Fruit fly (Drosophila melanogaster) whole organism, embryonic: ENCODE data around the gene Cep135.

Source experiments
- CG1024 ChIP-seq: fragments of 200-800 bp; sonication (Bioruptor generic); IDR thresholded peaks from 2 replicates; pipeline ENCODE4 v1.3.6; 2022; ENCODE audit warnings: missing biosample characterization, missing genetic modification characterization
- CG10267 ChIP-seq: fragments of 200-800 bp; sonication (Bioruptor generic); optimal IDR thresholded peaks from 2 replicates; lab custom pipeline; 2018; ENCODE audit warnings: missing biosample characterization, mild to moderate bottlenecking, missing genetic modification characterization, moderate library complexity
- CG10431 ChIP-seq: fragments of 200-800 bp; sonication (Bioruptor generic); optimal IDR thresholded peaks from 3 replicates; lab custom pipeline; 2018; ENCODE audit warnings: missing biosample characterization, mild to moderate bottlenecking, missing genetic modification characterization
- CG11085 ChIP-seq: fragments of 200-800 bp; sonication (Bioruptor generic); IDR thresholded peaks from 2 replicates; pipeline ENCODE4 v1.3.6; 2022; ENCODE audit warnings: missing biosample characterization, missing genetic modification characterization
- CG11093 ChIP-seq: fragments of 200-800 bp; sonication (Bioruptor generic); IDR thresholded peaks from 3 replicates; pipeline ENCODE4 v1.3.6; 2022; ENCODE audit warnings: missing biosample characterization, missing genetic modification characterization
- CG12155 ChIP-seq: fragments of 200-800 bp; sonication (Bioruptor generic); optimal IDR thresholded peaks from 3 replicates; lab custom pipeline; 2016; ENCODE audit warnings: missing biosample characterization, missing genetic modification characterization
- CG12744 ChIP-seq: fragments of 200-800 bp; sonication (Bioruptor generic); optimal IDR thresholded peaks from 2 replicates; lab custom pipeline; 2016; ENCODE audit warnings: missing biosample characterization, missing genetic modification characterization
- CG14965 ChIP-seq: fragments of 200-800 bp; sonication (Bioruptor generic); optimal IDR thresholded peaks from 2 replicates; lab custom pipeline; 2016; ENCODE audit warnings: missing biosample characterization, missing genetic modification characterization, borderline replicate concordance
- CG1529 ChIP-seq: fragments of 200-800 bp; sonication (Bioruptor generic); optimal IDR thresholded peaks from 3 replicates; lab custom pipeline; 2018; ENCODE audit warnings: missing biosample characterization, missing genetic modification characterization
- CG15514 ChIP-seq: fragments of 200-800 bp; sonication (Bioruptor generic); optimal IDR thresholded peaks from 3 replicates; lab custom pipeline; 2017; ENCODE audit warnings: missing biosample characterization, missing genetic modification characterization, mild to moderate bottlenecking, moderate library complexity, missing genetic modification reagents
- CG1602 ChIP-seq: fragments of 200-800 bp; sonication (Bioruptor generic); optimal IDR thresholded peaks from 3 replicates; lab custom pipeline; 2016; ENCODE audit warnings: missing biosample characterization, missing genetic modification characterization
- CG16815 ChIP-seq: fragments of 200-800 bp; sonication (Bioruptor generic); optimal IDR thresholded peaks from 3 replicates; lab custom pipeline; 2017; ENCODE audit warnings: missing biosample characterization, mild to moderate bottlenecking, missing genetic modification characterization
- CG17385 ChIP-seq: fragments of 200-800 bp; sonication (Bioruptor generic); optimal IDR thresholded peaks from 3 replicates; lab custom pipeline; 2018; ENCODE audit warnings: missing biosample characterization, mild to moderate bottlenecking, missing genetic modification characterization
- CG17612 ChIP-seq: fragments of 200-800 bp; sonication (Bioruptor generic); IDR thresholded peaks from 2 replicates; pipeline ENCODE4 v1.3.6; 2022; ENCODE audit warnings: missing biosample characterization, missing genetic modification characterization
- CG30020 ChIP-seq: fragments of 200-800 bp; optimal IDR thresholded peaks from 2 replicates; lab custom pipeline; 2019; ENCODE audit warnings: missing biosample characterization, mild to moderate bottlenecking, missing genetic modification characterization, moderate library complexity
- CG32532 ChIP-seq: fragments of 200-800 bp; sonication (Bioruptor generic); IDR thresholded peaks from 2 replicates; pipeline ENCODE4 v1.3.6; 2022; ENCODE audit warnings: missing biosample characterization, missing genetic modification characterization
- CG4360 ChIP-seq: fragments of 200-800 bp; sonication (Bioruptor generic); IDR thresholded peaks from 2 replicates; pipeline ENCODE4 v1.3.6; 2022; ENCODE audit warnings: missing biosample characterization, missing genetic modification characterization
- CG6254 ChIP-seq: fragments of 200-800 bp; sonication (Bioruptor generic); optimal IDR thresholded peaks from 3 replicates; lab custom pipeline; 2017; ENCODE audit warnings: mild to moderate bottlenecking, missing biosample characterization, missing genetic modification reagents, missing genetic modification characterization
- CG6854 ChIP-seq: fragments of 200-800 bp; sonication (Bioruptor generic); optimal IDR thresholded peaks from 3 replicates; lab custom pipeline; 2017; ENCODE audit warnings: missing biosample characterization, mild to moderate bottlenecking, missing genetic modification characterization
- CG8089 ChIP-seq: fragments of 200-800 bp; sonication (Bioruptor generic); optimal IDR thresholded peaks from 3 replicates; lab custom pipeline; 2016; ENCODE audit warnings: missing biosample characterization, missing genetic modification characterization
- CG9817 ChIP-seq: fragments of 200-800 bp; sonication (Bioruptor generic); optimal IDR thresholded peaks from 2 replicates; lab custom pipeline; 2018; ENCODE audit warnings: missing biosample characterization, mild to moderate bottlenecking, missing genetic modification characterization, moderate library complexity
- CTCF ChIP-seq: fragments of 200-800 bp; sonication (Bioruptor generic); optimal IDR thresholded peaks from 2 replicates; lab custom pipeline; 2017; ENCODE audit warnings: missing biosample characterization, mild to moderate bottlenecking, missing genetic modification characterization, moderate library complexity
- Dp ChIP-seq: fragments of 200-800 bp; sonication (Bioruptor generic); optimal IDR thresholded peaks from 2 replicates; lab custom pipeline; 2018; ENCODE audit warnings: missing biosample characterization, mild to moderate bottlenecking, missing genetic modification characterization, moderate library complexity
- ERR ChIP-seq: fragments of 200-800 bp; sonication (Bioruptor generic); optimal IDR thresholded peaks from 2 replicates; lab custom pipeline; 2016; ENCODE audit warnings: missing biosample characterization, missing genetic modification characterization
- Gug ChIP-seq: fragments of 200-800 bp; sonication (Bioruptor generic); IDR thresholded peaks from 4 replicates; pipeline ENCODE4 v1.3.6; 2022; ENCODE audit warnings: missing biosample characterization, missing genetic modification characterization
- HLH3B ChIP-seq: fragments of 200-800 bp; sonication (Bioruptor generic); IDR thresholded peaks from 2 replicates; pipeline ENCODE4 v1.3.6; 2022; ENCODE audit warnings: missing biosample characterization, missing genetic modification characterization
- Max ChIP-seq: fragments of 200-800 bp; sonication (Bioruptor generic); optimal IDR thresholded peaks from 2 replicates; lab custom pipeline; 2016; ENCODE audit warnings: missing biosample characterization, mild to moderate bottlenecking, missing genetic modification characterization
- Pdp1 ChIP-seq, 2 experiments: fragments of 200-800 bp; sonication (Bioruptor generic); optimal IDR thresholded peaks; 3 replicates each; lab custom pipeline; 2016; ENCODE audit warnings: missing biosample characterization in 2 of 2, missing genetic modification characterization in 2 of 2, mild to moderate bottlenecking in 1 of 2, moderate library complexity in 1 of 2
- Ravus ChIP-seq: fragments of 200-800 bp; sonication (Bioruptor generic); IDR thresholded peaks from 2 replicates; pipeline ENCODE4 v1.3.6; 2022; ENCODE audit warnings: missing biosample characterization, missing genetic modification characterization
- Sry-β ChIP-seq: fragments of 200-800 bp; sonication (Bioruptor generic); optimal IDR thresholded peaks from 2 replicates; lab custom pipeline; 2018; ENCODE audit warnings: missing biosample characterization, mild to moderate bottlenecking, missing genetic modification characterization, moderate library complexity
- Usf ChIP-seq: fragments of 200-800 bp; sonication (Bioruptor generic); optimal IDR thresholded peaks from 2 replicates; lab custom pipeline; 2017; ENCODE audit warnings: missing genotype, missing biosample characterization, missing genetic modification characterization
- ato ChIP-seq: fragments of 200-800 bp; sonication (Bioruptor generic); IDR thresholded peaks from 2 replicates; pipeline ENCODE4 v1.3.6; 2022; ENCODE audit warnings: missing biosample characterization, missing genetic modification characterization; ENCODE audit not compliant: partially characterized antibody
- chinmo ChIP-seq: fragments of 200-800 bp; sonication (Bioruptor generic); IDR thresholded peaks from 4 replicates; pipeline ENCODE4 v1.3.6; 2022; ENCODE audit warnings: missing biosample characterization, missing genetic modification characterization; ENCODE audit not compliant: partially characterized antibody
- crc ChIP-seq: fragments of 200-800 bp; sonication (Bioruptor generic); optimal IDR thresholded peaks from 2 replicates; lab custom pipeline; 2016; ENCODE audit warnings: missing biosample characterization, missing genetic modification characterization
- danr ChIP-seq: fragments of 200-800 bp; sonication (Bioruptor generic); IDR thresholded peaks from 2 replicates; pipeline ENCODE4 v1.3.6; 2022; ENCODE audit warnings: missing biosample characterization, missing genetic modification characterization
- dimm ChIP-seq: fragments of 200-800 bp; sonication (Bioruptor generic); IDR thresholded peaks from 2 replicates; pipeline ENCODE4 v1.3.6; 2022; ENCODE audit warnings: missing biosample characterization, missing genetic modification characterization
- disco-r ChIP-seq: fragments of 200-800 bp; sonication (Bioruptor generic); optimal IDR thresholded peaks from 2 replicates; lab custom pipeline; 2016; ENCODE audit warnings: missing biosample characterization, missing genetic modification characterization
- fu2 ChIP-seq: fragments of 200-800 bp; sonication (Bioruptor generic); optimal IDR thresholded peaks from 2 replicates; lab custom pipeline; 2016; ENCODE audit warnings: missing biosample characterization, missing genetic modification characterization
- gce ChIP-seq: fragments of 200-800 bp; sonication (Bioruptor generic); IDR thresholded peaks from 3 replicates; pipeline ENCODE4 v1.3.6; 2022; ENCODE audit warnings: missing biosample characterization, missing genetic modification characterization
- jing ChIP-seq: fragments of 200-800 bp; sonication (Bioruptor generic); optimal IDR thresholded peaks from 2 replicates; lab custom pipeline; 2018; ENCODE audit warnings: missing biosample characterization, mild to moderate bottlenecking, missing genetic modification characterization
- lilli ChIP-seq: fragments of 200-800 bp; sonication (Bioruptor generic); optimal IDR thresholded peaks from 3 replicates; lab custom pipeline; 2016; ENCODE audit warnings: missing biosample characterization, missing genetic modification characterization
- nau ChIP-seq: fragments of 200-800 bp; sonication (Bioruptor generic); optimal IDR thresholded peaks from 3 replicates; lab custom pipeline; 2017; ENCODE audit warnings: missing biosample characterization, mild to moderate bottlenecking, missing genetic modification characterization, missing genetic modification reagents
- otp ChIP-seq: fragments of 200-800 bp; sonication (Bioruptor generic); IDR thresholded peaks from 3 replicates; pipeline ENCODE4, ENCODE4 v1.3.6; 2022; ENCODE audit warnings: missing biosample characterization, missing genetic modification characterization
- p53 ChIP-seq: fragments of 200-800 bp; sonication (Bioruptor generic); optimal IDR thresholded peaks from 2 replicates; lab custom pipeline; 2016; ENCODE audit warnings: missing biosample characterization, missing genetic modification characterization
- sisA ChIP-seq: fragments of 200-800 bp; sonication (Bioruptor generic); IDR thresholded peaks from 2 replicates; pipeline ENCODE4 v1.3.6; 2022; ENCODE audit warnings: missing biosample characterization, missing genetic modification characterization
- slbo ChIP-seq: fragments of 200-800 bp; sonication (Bioruptor generic); IDR thresholded peaks from 2 replicates; pipeline ENCODE4 v1.3.6; 2022; ENCODE audit warnings: missing biosample characterization, missing genetic modification characterization
- toy ChIP-seq: fragments of 200-800 bp; sonication (Bioruptor generic); IDR thresholded peaks from 2 replicates; pipeline ENCODE4 v1.3.6; 2022; ENCODE audit warnings: missing biosample characterization, missing genetic modification characterization
- unc-4 ChIP-seq: fragments of 200-800 bp; sonication (Bioruptor generic); IDR thresholded peaks from 2 replicates; pipeline ENCODE4 v1.3.6; 2022; ENCODE audit warnings: missing biosample characterization, missing genetic modification characterization; ENCODE audit not compliant: partially characterized antibody
- vvl ChIP-seq: fragments of 200-800 bp; sonication (Bioruptor generic); IDR thresholded peaks from 2 replicates; pipeline ENCODE4 v1.3.6; 2022; ENCODE audit warnings: missing biosample characterization, missing genetic modification characterization

The Cep135 gene

dm6 chr3L:15098659-15099512 is 17.7 kb upstream of the Cep135 start (continued):
- TF ChIP-seq Usf (GFP tag; lab: Kevin White, UChicago) (peak; percentile 10), CG15514 (GFP tag; lab: Kevin White, UChicago) (peak; percentile 82), otp (no peak), CG9817 (tag; lab: Kevin White, UChicago) (peak; percentile 72), nau (peak; percentile 80), chinmo (GFP tag; lab: Robert Waterston, UW) (0 out of 4 replicates have a peak, but pooled peaks have one; percentile 20), CG1024 (GFP tag; lab: Robert Waterston, UW) (peak; percentile 85), CG1529 (GFP tag; lab: Kevin White, UChicago) (peak; percentile 64), slbo (GFP tag; lab: Robert Waterston, UW) (peak; percentile 71), CG17385 (GFP tag; lab: Kevin White, UChicago) (peak; percentile 82), fu2 (no peak), crc (no peak), CG1602 (peak; percentile 53), CG17612 (GFP tag; lab: Robert Waterston, UW) (no peak), disco-r (GFP tag; lab: Kevin White, UChicago) (peak; percentile 12), Ravus (GFP tag; lab: Robert Waterston, UW) (peak; percentile 36), CG32532 (GFP tag; lab: Robert Waterston, UW) (peak; percentile 89), vvl (peak; percentile 97), CG6854 (GFP tag; lab: Kevin White, UChicago) (peak; percentile 81), p53 (GFP tag; lab: Kevin White, UChicago) (peak; percentile 13), ERR (GFP tag; lab: Kevin White, UChicago) (no peak), lilli (GFP tag; lab: Kevin White, UChicago) (peak; percentile 27), CG30020 (tag; lab: Kevin White, UChicago) (peak; percentile 29), CG11093 (GFP tag; lab: Robert Waterston, UW) (no peak; the same call in 2 of the 3 replicates), dimm (GFP tag; lab: Robert Waterston, UW) (no peak), jing (GFP tag; lab: Kevin White, UChicago) (no peak), Pdp1 (GFP tag; optimal IDR thresholded peaks at IDR 0.05; lab: Kevin White, UChicago) (no peak), Sry-β (peak; percentile 41), CG6254 (peak; percentile 88), danr (GFP tag; lab: Robert Waterston, UW) (no peak; the same call in 1 of the 2 replicates), CG10431 (GFP tag; lab: Kevin White, UChicago) (peak; percentile 58), sisA (GFP tag; lab: Robert Waterston, UW) (peak; percentile 67; the same call in 1 of the 2 replicates), gce (peak; percentile 91; the same call in 2 of the 3 replicates), CG12744 (no peak), CG16815 (GFP tag; lab: Kevin White, UChicago) (peak; percentile 47), toy (GFP tag; lab: Robert Waterston, UW) (peak; percentile 39; the same call in 1 of the 2 replicates), CG4360 (peak; percentile 83), unc-4 (GFP tag; lab: Robert Waterston, UW) (no peak), Max (peak; percentile 80), HLH3B (peak; percentile 91), CG14965 (GFP tag; lab: Kevin White, UChicago) (peak; percentile 5), CG8089 (GFP tag; lab: Kevin White, UChicago) (no peak), CG11085 (GFP tag; lab: Robert Waterston, UW) (peak; percentile 75), Gug (GFP tag; lab: Robert Waterston, UW) (peak; percentile 15; the same call in 1 of the 4 replicates), CTCF (peak; percentile 32), Dp (GFP tag; lab: Kevin White, UChicago) (no peak), CG12155 (GFP tag; lab: Kevin White, UChicago) (peak; percentile 38), CG10267 (tag; lab: Kevin White, UChicago) (peak; percentile 94), ato (GFP tag; lab: Robert Waterston, UW) (no peak)
